Fruit fly (Drosophila melanogaster) whole organism, embryonic: ENCODE measurements around the gene CG4730.

Experiments used
- Atf-2 ChIP-seq: fragments of 200-800 bp; sonication (Bioruptor generic); optimal IDR thresholded peaks from 2 replicates; lab custom pipeline; 2016; ENCODE audit warnings: missing biosample characterization, missing genetic modification characterization
- CG10147 ChIP-seq: fragments of 200-800 bp; sonication (Bioruptor generic); optimal IDR thresholded peaks from 2 replicates; lab custom pipeline; 2019; ENCODE audit warnings: missing biosample characterization, mild to moderate bottlenecking, missing genetic modification characterization, moderate library complexity
- CG10321 ChIP-seq: fragments of 200-800 bp; sonication (Bioruptor generic); IDR thresholded peaks from 2 replicates; pipeline ENCODE4 v1.3.6; 2022; ENCODE audit warnings: missing biosample characterization, missing genetic modification characterization
- CG10959 ChIP-seq: fragments of 200-800 bp; sonication (Bioruptor generic); IDR thresholded peaks from 2 replicates; pipeline ENCODE4 v1.3.6; 2022; ENCODE audit warnings: missing biosample characterization, missing genetic modification characterization
- CG12659 ChIP-seq: fragments of 200-800 bp; sonication (Bioruptor generic); optimal IDR thresholded peaks from 3 replicates; lab custom pipeline; 2017; ENCODE audit warnings: mild to moderate bottlenecking, missing biosample characterization, missing genetic modification reagents, missing genetic modification characterization
- CG13624 ChIP-seq: fragments of 200-800 bp; sonication (Bioruptor generic); optimal IDR thresholded peaks from 2 replicates; lab custom pipeline; 2016; ENCODE audit warnings: missing biosample characterization, missing genetic modification characterization
- CG13775 ChIP-seq: fragments of 200-800 bp; sonication (Bioruptor generic); optimal IDR thresholded peaks from 3 replicates; lab custom pipeline; 2017; ENCODE audit warnings: missing biosample characterization, mild to moderate bottlenecking, missing genetic modification characterization
- CG1603 ChIP-seq: fragments of 200-800 bp; sonication (Bioruptor generic); optimal IDR thresholded peaks from 2 replicates; lab custom pipeline; 2019; ENCODE audit warnings: missing biosample characterization, mild to moderate bottlenecking, missing genetic modification characterization, moderate library complexity
- CG1647 ChIP-seq: fragments of 200-800 bp; sonication (Bioruptor generic); optimal IDR thresholded peaks from 3 replicates; lab custom pipeline; 2016; ENCODE audit warnings: missing biosample characterization, missing genetic modification characterization
- CG17359 ChIP-seq: fragments of 200-800 bp; sonication (Bioruptor generic); optimal IDR thresholded peaks from 3 replicates; lab custom pipeline; 2018; ENCODE audit warnings: missing biosample characterization, mild to moderate bottlenecking, missing genetic modification characterization, moderate library complexity
- CG17802 ChIP-seq: fragments of 200-800 bp; sonication (Bioruptor generic); optimal IDR thresholded peaks from 2 replicates; lab custom pipeline; 2018; ENCODE audit warnings: missing biosample characterization, mild to moderate bottlenecking, missing genetic modification characterization, moderate library complexity
- CG2875 ChIP-seq: fragments of 200-800 bp; sonication (Bioruptor generic); optimal IDR thresholded peaks from 2 replicates; lab custom pipeline; 2017; ENCODE audit warnings: missing biosample characterization, mild to moderate bottlenecking, missing genetic modification characterization, missing genetic modification reagents
- CG2889 ChIP-seq: fragments of 200-800 bp; sonication (Bioruptor generic); IDR thresholded peaks from 3 replicates; pipeline ENCODE4 v1.3.6; 2022; ENCODE audit warnings: missing biosample characterization, missing genetic modification characterization
- CG31224 ChIP-seq: fragments of 200-800 bp; sonication (Bioruptor generic); IDR thresholded peaks from 2 replicates; pipeline ENCODE4 v1.3.6; 2022; ENCODE audit warnings: missing biosample characterization, missing genetic modification characterization
- CG32532 ChIP-seq: fragments of 200-800 bp; sonication (Bioruptor generic); IDR thresholded peaks from 2 replicates; pipeline ENCODE4 v1.3.6; 2022; ENCODE audit warnings: missing biosample characterization, missing genetic modification characterization
- CG3281 ChIP-seq: fragments of 200-800 bp; sonication (Bioruptor generic); optimal IDR thresholded peaks from 3 replicates; lab custom pipeline; 2017; ENCODE audit warnings: missing biosample characterization, mild to moderate bottlenecking, missing genetic modification characterization
- CG3838 ChIP-seq: fragments of 200-800 bp; sonication (Bioruptor generic); optimal IDR thresholded peaks from 3 replicates; lab custom pipeline; 2016; ENCODE audit warnings: missing biosample characterization, missing genetic modification characterization
- CG4424 ChIP-seq: fragments of 200-800 bp; sonication (Bioruptor generic); optimal IDR thresholded peaks from 3 replicates; lab custom pipeline; 2016; ENCODE audit warnings: missing biosample characterization, missing genetic modification characterization
- CG4730 ChIP-seq: fragments of 200-800 bp; sonication (Bioruptor generic); IDR thresholded peaks from 2 replicates; pipeline ENCODE4 v1.3.6; 2022; ENCODE audit warnings: missing biosample characterization, missing genetic modification characterization
- CG6813 ChIP-seq: fragments of 200-800 bp; sonication (Bioruptor generic); optimal IDR thresholded peaks from 2 replicates; lab custom pipeline; 2017; ENCODE audit warnings: missing biosample characterization, missing genetic modification characterization, mild to moderate bottlenecking, moderate library complexity, missing genetic modification reagents
- CG8765 ChIP-seq: fragments of 200-800 bp; sonication (Bioruptor generic); IDR thresholded peaks from 2 replicates; pipeline ENCODE4 v1.3.6; 2022; ENCODE audit warnings: missing biosample characterization, missing genetic modification characterization
- CrebB ChIP-seq: fragments of 200-800 bp; sonication (Bioruptor generic); optimal IDR thresholded peaks from 3 replicates; lab custom pipeline; 2018; ENCODE audit warnings: missing biosample characterization, mild to moderate bottlenecking, missing genetic modification characterization
- Dbx ChIP-seq: fragments of 200-800 bp; sonication (Bioruptor generic); IDR thresholded peaks from 3 replicates; pipeline ENCODE4 v1.3.6; 2022; ENCODE audit warnings: missing biosample characterization, missing genetic modification characterization
- Deaf1 ChIP-seq: fragments of 200-800 bp; optimal IDR thresholded peaks from 3 replicates; lab custom pipeline; 2019; ENCODE audit warnings: missing biosample characterization, mild to moderate bottlenecking, missing genetic modification characterization, moderate library complexity
- Dip3 ChIP-seq: fragments of 200-800 bp; sonication (Bioruptor generic); optimal IDR thresholded peaks from 3 replicates; lab custom pipeline; 2016; ENCODE audit warnings: missing biosample characterization, missing genetic modification characterization
- E2f1 ChIP-seq: fragments of 200-800 bp; sonication (Bioruptor generic); IDR thresholded peaks from 2 replicates; pipeline ENCODE4 v1.3.6; 2022; ENCODE audit warnings: missing biosample characterization, missing genetic modification characterization
- Elba2 ChIP-seq: fragments of 200-800 bp; sonication (Bioruptor generic); optimal IDR thresholded peaks from 3 replicates; lab custom pipeline; 2016; ENCODE audit warnings: missing biosample characterization, missing genetic modification characterization
- NfI ChIP-seq: fragments of 200-800 bp; sonication (Bioruptor generic); optimal IDR thresholded peaks from 3 replicates; lab custom pipeline; 2018; ENCODE audit warnings: missing biosample characterization, mild to moderate bottlenecking, missing genetic modification characterization, moderate library complexity
- Poxn ChIP-seq: fragments of 200-800 bp; sonication (Bioruptor generic); IDR thresholded peaks from 2 replicates; pipeline ENCODE4 v1.3.6; 2022; ENCODE audit warnings: missing biosample characterization, missing genetic modification characterization
- Spps ChIP-seq: fragments of 200-800 bp; sonication (Bioruptor generic); optimal IDR thresholded peaks from 2 replicates; lab custom pipeline; 2018; ENCODE audit warnings: missing biosample characterization, mild to moderate bottlenecking, missing genetic modification characterization
- chinmo ChIP-seq: fragments of 200-800 bp; sonication (Bioruptor generic); IDR thresholded peaks from 4 replicates; pipeline ENCODE4 v1.3.6; 2022; ENCODE audit warnings: missing biosample characterization, missing genetic modification characterization; ENCODE audit not compliant: partially characterized antibody
- corto ChIP-seq: fragments of 200-800 bp; sonication (Bioruptor generic); optimal IDR thresholded peaks from 2 replicates; lab custom pipeline; 2016; ENCODE audit warnings: missing biosample characterization, mild to moderate bottlenecking, missing genetic modification characterization, moderate library complexity
- croc ChIP-seq: fragments of 200-800 bp; sonication (Bioruptor generic); conservative IDR thresholded peaks from 3 replicates; pipeline ENCODE4 v1.3.6; 2022; ENCODE audit warnings: missing biosample characterization, missing genetic modification characterization
- gt ChIP-seq: fragments of 200-800 bp; sonication (Bioruptor generic); IDR thresholded peaks from 2 replicates; pipeline ENCODE4 v1.3.6; 2022; ENCODE audit warnings: missing biosample characterization, missing genetic modification characterization
- kay ChIP-seq: fragments of 200-800 bp; sonication (Bioruptor generic); optimal IDR thresholded peaks from 2 replicates; lab custom pipeline; 2016; ENCODE audit warnings: missing biosample characterization, missing genetic modification characterization
- lilli ChIP-seq: fragments of 200-800 bp; sonication (Bioruptor generic); optimal IDR thresholded peaks from 3 replicates; lab custom pipeline; 2016; ENCODE audit warnings: missing biosample characterization, missing genetic modification characterization
- lov ChIP-seq, 2 experiments: fragments of 200-800 bp in 1 of 2; fragments of >200 bp in 1 of 2; sonication (Bioruptor generic) in 1 of 2; IDR thresholded peaks in 1 of 2; optimal IDR thresholded peaks in 1 of 2; 2 replicates in 1 of 2; 3 replicates in 1 of 2; pipeline versions ENCODE4 v1.3.6 to Lab custom; 2017 to 2022; ENCODE audit warnings: missing biosample characterization in 1 of 2, missing genetic modification characterization in 1 of 2
- mam ChIP-seq: fragments of 200-800 bp; sonication (Bioruptor generic); optimal IDR thresholded peaks from 3 replicates; lab custom pipeline; 2016; ENCODE audit warnings: missing biosample characterization, missing genetic modification characterization
- org-1 ChIP-seq: fragments of 200-800 bp; sonication (Bioruptor generic); optimal IDR thresholded peaks from 2 replicates; lab custom pipeline; 2017; ENCODE audit warnings: missing biosample characterization, missing genetic modification characterization
- phol ChIP-seq: fragments of 200-800 bp; sonication (Bioruptor generic); optimal IDR thresholded peaks from 3 replicates; lab custom pipeline; 2018; ENCODE audit warnings: missing biosample characterization, mild to moderate bottlenecking, missing genetic modification characterization, moderate library complexity
- repo ChIP-seq: fragments of 200-800 bp; sonication (Bioruptor generic); optimal IDR thresholded peaks from 2 replicates; lab custom pipeline; 2016; ENCODE audit warnings: missing biosample characterization, missing genetic modification characterization
- run ChIP-seq: fragments of 200-800 bp; sonication (Bioruptor generic); optimal IDR thresholded peaks from 3 replicates; lab custom pipeline; 2018; ENCODE audit warnings: missing biosample characterization, mild to moderate bottlenecking, missing genetic modification characterization
- sd ChIP-seq: fragments of 200-800 bp; sonication (Bioruptor generic); optimal IDR thresholded peaks from 3 replicates; lab custom pipeline; 2018; ENCODE audit warnings: missing biosample characterization, mild to moderate bottlenecking, missing genetic modification characterization, moderate library complexity
- sima ChIP-seq: fragments of 200-800 bp; sonication (Bioruptor generic); optimal IDR thresholded peaks from 2 replicates; lab custom pipeline; 2016; ENCODE audit warnings: missing biosample characterization, missing genetic modification characterization
- sisA ChIP-seq: fragments of 200-800 bp; sonication (Bioruptor generic); IDR thresholded peaks from 2 replicates; pipeline ENCODE4 v1.3.6; 2022; ENCODE audit warnings: missing biosample characterization, missing genetic modification characterization
- tio ChIP-seq: fragments of 200-800 bp; sonication (Bioruptor generic); optimal IDR thresholded peaks from 2 replicates; lab custom pipeline; 2017; ENCODE audit warnings: missing biosample characterization, missing genetic modification characterization, inconsistent platforms
- vnd ChIP-seq: fragments of 200-800 bp; sonication (Bioruptor generic); IDR thresholded peaks from 3 replicates; pipeline ENCODE4 v1.3.6; 2022; ENCODE audit warnings: missing biosample characterization, missing genetic modification characterization; ENCODE audit not compliant: partially characterized antibody
- zf30C ChIP-seq: fragments of 200-800 bp; sonication (Bioruptor generic); optimal IDR thresholded peaks from 3 replicates; lab custom pipeline; 2018; ENCODE audit warnings: missing biosample characterization, mild to moderate bottlenecking, missing genetic modification characterization

Gene CG4730

DNA sequence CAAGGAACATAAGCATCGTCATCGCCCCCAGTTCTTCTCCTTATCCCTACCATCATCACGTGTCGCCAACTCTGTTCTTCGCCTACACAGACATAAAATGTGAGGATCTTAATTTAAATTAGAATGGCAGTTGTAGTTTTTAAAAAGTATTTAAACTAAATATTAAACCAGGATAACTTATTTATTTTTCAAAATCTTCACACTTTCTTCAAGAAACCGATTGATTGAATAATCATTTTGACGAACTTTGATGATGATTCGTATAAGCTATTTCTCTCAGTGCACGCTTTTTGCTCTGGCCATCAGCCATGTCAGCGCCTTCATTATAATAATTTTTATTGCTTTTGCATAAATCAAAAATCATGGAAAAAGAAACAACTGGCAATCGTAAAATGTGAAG is 39.5 kb downstream of the CG4730 start (continued):
- TF ChIP-seq lov (optimal IDR thresholded peaks at IDR 0.05; lab: Kevin White, UChicago): no peak
- TF ChIP-seq lov (GFP tag; IDR thresholded peaks at IDR 0.05; lab: Robert Waterston, UW): no peak
- peak; percentile 60 for TF ChIP-seq zf30C (GFP tag; lab: Kevin White, UChicago)
- no peak for TF ChIP-seq org-1
- TF ChIP-seq sima (GFP tag; lab: Kevin White, UChicago): no peak
- TF ChIP-seq CG1647 (GFP tag; lab: Kevin White, UChicago): no peak
- no peak for TF ChIP-seq kay (GFP tag; lab: Kevin White, UChicago)
- no peak for TF ChIP-seq CG13775
- no peak for TF ChIP-seq phol (tag; lab: Kevin White, UChicago)
- TF ChIP-seq Poxn (GFP tag; lab: Robert Waterston, UW): no peak
- no peak for TF ChIP-seq repo (GFP tag; lab: Kevin White, UChicago)
- no peak for TF ChIP-seq CG10959
- no peak for TF ChIP-seq CG13624 (GFP tag; lab: Kevin White, UChicago)
- TF ChIP-seq CG1603 (tag; lab: Kevin White, UChicago): no peak
- no peak for TF ChIP-seq E2f1
- TF ChIP-seq, all 482 proteins: peak for 9

DNA sequence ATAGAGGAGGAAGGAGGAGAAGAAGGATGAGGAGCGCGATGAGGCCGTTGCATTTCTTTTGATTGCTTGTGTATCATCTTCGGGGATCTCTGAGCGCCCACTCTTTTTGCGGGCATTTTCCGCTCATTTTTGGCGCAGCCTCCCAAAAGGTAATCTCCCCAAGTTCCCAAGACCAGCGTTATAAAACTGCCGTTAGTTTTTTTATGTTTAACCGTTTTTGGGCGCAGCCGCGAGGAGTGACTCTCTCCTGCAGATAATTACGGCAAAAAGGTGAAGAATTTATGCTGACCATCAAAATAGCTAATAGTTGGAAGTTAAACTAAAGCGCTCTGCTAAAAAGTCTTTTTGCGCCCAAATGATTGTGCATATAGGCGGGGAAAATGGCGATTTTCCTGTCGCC is 40.1 kb downstream of the CG4730 start:
- TF ChIP-seq CG3281: no peak
- TF ChIP-seq CG3838 (GFP tag; lab: Kevin White, UChicago): no peak
- no peak for TF ChIP-seq Spps
- TF ChIP-seq CG10147: no peak
- TF ChIP-seq corto (GFP tag; lab: Kevin White, UChicago): no peak
- no peak for TF ChIP-seq CrebB (tag; lab: Kevin White, UChicago)
- TF ChIP-seq CG31224 (GFP tag; lab: Robert Waterston, UW): no peak
- no peak for TF ChIP-seq CG4424 (GFP tag; lab: Kevin White, UChicago)
- no peak for TF ChIP-seq croc (GFP tag; lab: Robert Waterston, UW)
- TF ChIP-seq CG8765: no peak
- TF ChIP-seq CG10321 (GFP tag; lab: Robert Waterston, UW): no peak
- TF ChIP-seq chinmo (GFP tag; lab: Robert Waterston, UW): no peak
- TF ChIP-seq vnd (GFP tag; lab: Robert Waterston, UW): no peak
- TF ChIP-seq gt (GFP tag; lab: Robert Waterston, UW): no peak
- no peak for TF ChIP-seq lilli (GFP tag; lab: Kevin White, UChicago)
- no peak for TF ChIP-seq sisA
- TF ChIP-seq CG1647 (GFP tag; lab: Kevin White, UChicago): no peak
- TF ChIP-seq CG17802 (tag; lab: Kevin White, UChicago): no peak

DNA sequence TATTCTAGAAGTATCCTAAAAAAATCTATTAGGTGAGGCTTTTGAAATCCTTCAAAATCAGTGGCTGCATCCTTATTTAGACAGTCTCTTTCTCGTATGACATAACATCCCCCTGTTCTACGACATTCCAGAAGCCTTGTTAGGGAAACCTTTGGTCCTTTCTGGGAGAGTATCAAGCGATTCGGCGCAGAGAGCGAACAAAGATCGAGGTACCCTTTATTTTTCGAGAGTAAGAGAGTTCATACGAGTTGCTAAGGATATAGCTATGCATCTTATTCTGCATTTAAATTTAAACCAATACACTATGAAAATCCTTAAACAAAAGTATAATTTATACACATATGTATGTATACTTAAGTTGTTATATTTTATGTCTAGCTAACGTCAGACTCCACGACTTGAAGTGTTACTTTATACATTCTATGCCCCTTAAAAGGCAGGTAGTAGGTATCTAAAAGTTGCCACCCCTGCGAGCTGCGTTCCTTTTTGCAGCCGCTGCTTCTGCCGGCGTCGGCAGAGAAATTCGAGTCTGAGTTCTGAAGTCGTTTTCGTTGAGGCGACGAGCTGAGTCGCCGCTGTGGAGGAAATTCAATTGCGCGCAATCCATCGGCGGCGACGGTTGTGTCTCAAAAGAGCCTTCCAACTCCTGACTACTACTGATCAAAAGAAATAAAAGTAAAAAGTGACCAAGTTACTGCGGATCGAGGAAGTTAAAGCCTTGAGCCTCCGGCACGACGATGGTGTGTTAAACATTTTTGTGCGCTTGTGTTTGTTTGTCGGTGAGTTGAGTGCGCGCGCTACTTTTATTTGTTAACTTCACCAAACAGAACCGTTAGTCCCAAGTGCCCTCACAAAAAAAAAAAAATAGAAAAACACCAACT is 40.9 kb downstream of the CG4730 start, which contains the start of gene jigr1:
jigr1 (plus strand) TSS at position 550 of the 881 bp plus-strand sequence.
- no peak for TF ChIP-seq Elba2 (GFP tag; lab: Kevin White, UChicago)
- no peak for TF ChIP-seq sd (tag; lab: Kevin White, UChicago)
- no peak for TF ChIP-seq CG12659
- no peak for TF ChIP-seq run (tag; lab: Kevin White, UChicago)
- TF ChIP-seq Deaf1 (tag; lab: Kevin White, UChicago): peak; percentile 0
- no peak for TF ChIP-seq Atf-2
- TF ChIP-seq Dip3 (GFP tag; lab: Kevin White, UChicago): no peak
- no peak for TF ChIP-seq CG32532 (GFP tag; lab: Robert Waterston, UW)
- no peak for TF ChIP-seq CG2889
- TF ChIP-seq mam: no peak
- no peak for TF ChIP-seq vnd (GFP tag; lab: Robert Waterston, UW)
- no peak for TF ChIP-seq tio (GFP tag; lab: Kevin White, UChicago)
- no peak for TF ChIP-seq CG2875 (GFP tag; lab: Kevin White, UChicago)
- TF ChIP-seq NfI: no peak
- no peak for TF ChIP-seq CG4730 (GFP tag; lab: Robert Waterston, UW)
- TF ChIP-seq CG17359: no peak
- TF ChIP-seq CG6813 (GFP tag; lab: Kevin White, UChicago): peak; percentile 52
- TF ChIP-seq Dbx (GFP tag; lab: Robert Waterston, UW): no peak
